Worm (Caenorhabditis elegans) whole organism, midembryonic: Measurements from ENCODE around the gene F54D12.1.

ENCODE experiments used
- cog-1 ChIP-seq: sonication (generic microtip); optimal IDR thresholded peaks from 2 replicates; lab custom pipeline; 2016; ENCODE audit warnings: missing genetic modification characterization, missing compliant biosample characterization
- flt-1 ChIP-seq: fragments of 200-800 bp; sonication (Bioruptor generic); IDR thresholded peaks from 2 replicates; pipeline ENCODE4 v1.3.6; 2022; ENCODE audit warnings: missing genetic modification characterization, missing compliant biosample characterization
- med-1 ChIP-seq: sonication (generic microtip); optimal IDR thresholded peaks from 2 replicates; lab custom pipeline; 2017; ENCODE audit warnings: missing genetic modification characterization, mild to moderate bottlenecking, missing compliant biosample characterization, antibody characterized with exemption, missing genetic modification reagents; ENCODE audit not compliant: insufficient read depth
- tab-1 ChIP-seq: fragments of 200-800 bp; sonication (Bioruptor generic); IDR thresholded peaks from 2 replicates; pipeline ENCODE4 v1.3.6; 2022; ENCODE audit warnings: missing genetic modification characterization, missing compliant biosample characterization

ce11 chrII:1357905-1358304 lies 42.3 kb upstream of the F54D12.1 start, which contains the start of gene C13A10.2:
- TF ChIP-seq flt-1 (GFP tag; lab: Robert Waterston, UW) (no peak), tab-1 (GFP tag; lab: Robert Waterston, UW) (no peak), med-1 (no peak), cog-1 (tag; lab: Kevin White, UChicago) (no peak)
